Worm (Caenorhabditis elegans) whole organism, early embryonic: Measurements from ENCODE around the gene glo-4.

ENCODE experiments used
- B0310.2 ChIP-seq: sonication (generic microtip); optimal IDR thresholded peaks from 2 replicates; lab custom pipeline; 2016; ENCODE audit warnings: mild to moderate bottlenecking, missing genetic modification characterization, missing compliant biosample characterization
- F13C5.2 ChIP-seq: sonication (generic microtip); optimal IDR thresholded peaks from 2 replicates; lab custom pipeline; 2017; ENCODE audit warnings: mild to moderate bottlenecking, missing genetic modification characterization, inconsistent platforms, missing compliant biosample characterization
- aly-1 ChIP-seq: sonication (generic microtip); optimal IDR thresholded peaks from 2 replicates; lab custom pipeline; 2016; ENCODE audit warnings: missing genetic modification characterization, missing compliant biosample characterization
- ama-1 ChIP-seq: fragments of 150-350 bp; optimal IDR thresholded peaks from 2 replicates; lab custom pipeline; 2014
- ceh-13 ChIP-seq: fragments of 200-800 bp; sonication (Bioruptor generic); optimal IDR thresholded peaks from 2 replicates; lab custom pipeline; 2018; ENCODE audit warnings: mild to moderate bottlenecking, missing genetic modification characterization, missing compliant biosample characterization
- ceh-36 ChIP-seq: sonication (generic microtip); optimal IDR thresholded peaks from 2 replicates; lab custom pipeline; 2016; ENCODE audit warnings: missing genetic modification characterization, inconsistent platforms, missing compliant biosample characterization
- ets-7 ChIP-seq: sonication (generic microtip); optimal IDR thresholded peaks from 2 replicates; lab custom pipeline; 2016; ENCODE audit warnings: missing genotype, missing genetic modification characterization, missing compliant biosample characterization
- flt-1 ChIP-seq: fragments of 200-800 bp; sonication (Bioruptor generic); IDR thresholded peaks from 2 replicates; pipeline ENCODE4 v1.3.6; 2022; ENCODE audit warnings: missing genetic modification characterization, missing compliant biosample characterization
- hmbx-1 ChIP-seq: sonication (generic microtip); optimal IDR thresholded peaks from 2 replicates; lab custom pipeline; 2016; ENCODE audit warnings: mild to moderate bottlenecking, missing genetic modification characterization, missing compliant biosample characterization
- hmg-4 ChIP-seq: fragments of 200-800 bp; sonication (Bioruptor generic); optimal IDR thresholded peaks from 2 replicates; lab custom pipeline; 2018; ENCODE audit warnings: mild to moderate bottlenecking, missing genetic modification characterization, missing compliant biosample characterization
- hnd-1 ChIP-seq: sonication (generic microtip); optimal IDR thresholded peaks from 2 replicates; lab custom pipeline; 2016; ENCODE audit warnings: missing genetic modification characterization, missing compliant biosample characterization
- pes-1 ChIP-seq: fragments of 200-800 bp; sonication (Bioruptor generic); IDR thresholded peaks from 2 replicates; pipeline ENCODE4 v1.3.6; 2022; ENCODE audit warnings: missing genetic modification reagents, missing genetic modification characterization, missing compliant biosample characterization
- scrt-1 ChIP-seq: fragments of 200-800 bp; sonication (Bioruptor generic); IDR thresholded peaks from 2 replicates; pipeline ENCODE4 v1.3.6; 2022; ENCODE audit warnings: missing genetic modification characterization, missing compliant biosample characterization
- sea-1 ChIP-seq: fragments of 200-800 bp; sonication (Bioruptor generic); conservative IDR thresholded peaks from 2 replicates; pipeline ENCODE4 v1.3.6; 2022; ENCODE audit warnings: missing genetic modification characterization, missing compliant biosample characterization
- tbx-11 ChIP-seq: fragments of 200-800 bp; sonication (Bioruptor generic); IDR thresholded peaks from 2 replicates; pipeline ENCODE4 v1.3.6; 2022; ENCODE audit warnings: missing genetic modification characterization, missing compliant biosample characterization
- tbx-37 ChIP-seq: fragments of 200-800 bp; sonication (Bioruptor generic); conservative IDR thresholded peaks from 2 replicates; pipeline ENCODE4 v1.3.6; 2022; ENCODE audit warnings: missing genetic modification reagents, missing genetic modification characterization, missing compliant biosample characterization
- tra-4 ChIP-seq: sonication (generic microtip); optimal IDR thresholded peaks from 2 replicates; lab custom pipeline; 2017; ENCODE audit warnings: missing genetic modification characterization, missing compliant biosample characterization

glo-4 gene

DNA sequence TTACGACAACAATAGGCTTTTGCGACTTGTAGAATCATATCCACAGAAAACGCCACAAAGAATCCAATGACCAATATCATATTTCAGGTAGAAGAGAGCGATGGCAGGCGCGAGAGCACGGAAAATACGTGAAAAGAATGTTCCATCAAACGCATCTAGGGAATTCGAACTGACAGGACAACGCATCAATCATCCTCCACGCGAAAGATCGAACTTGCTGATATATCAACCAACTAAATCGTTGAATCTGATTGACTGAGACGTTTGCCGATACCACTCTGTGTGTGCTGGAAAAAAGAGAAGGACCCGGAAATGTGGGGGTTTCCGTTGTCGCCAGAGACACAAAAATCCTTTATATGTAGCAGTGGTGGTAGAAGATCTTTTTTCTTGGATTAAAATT lies 24.8 kb downstream of the glo-4 start:
- TF ChIP-seq B0310.2 (tag; lab: Kevin White, UChicago) = no peak
- no peak for TF ChIP-seq tbx-37 (GFP tag; lab: Robert Waterston, UW)
- no peak for TF ChIP-seq aly-1 (tag; lab: Kevin White, UChicago)
- TF ChIP-seq tra-4 (tag; lab: Kevin White, UChicago) = no peak
- TF ChIP-seq F13C5.2 (tag; lab: Kevin White, UChicago) = no peak
- TF ChIP-seq sea-1 = no peak
- TF ChIP-seq pes-1 (GFP tag; lab: Robert Waterston, UW) = no peak
- TF ChIP-seq hmbx-1 (tag; lab: Kevin White, UChicago) = no peak
- TF ChIP-seq hmg-4 = no peak
- TF ChIP-seq ets-7 = no peak
- TF ChIP-seq hnd-1 (tag; lab: Kevin White, UChicago) = no peak
- TF ChIP-seq ceh-13 (GFP tag; lab: Kevin White, UChicago) = no peak
- no peak for TF ChIP-seq flt-1
- no peak for TF ChIP-seq tbx-11 (GFP tag; lab: Robert Waterston, UW)

DNA sequence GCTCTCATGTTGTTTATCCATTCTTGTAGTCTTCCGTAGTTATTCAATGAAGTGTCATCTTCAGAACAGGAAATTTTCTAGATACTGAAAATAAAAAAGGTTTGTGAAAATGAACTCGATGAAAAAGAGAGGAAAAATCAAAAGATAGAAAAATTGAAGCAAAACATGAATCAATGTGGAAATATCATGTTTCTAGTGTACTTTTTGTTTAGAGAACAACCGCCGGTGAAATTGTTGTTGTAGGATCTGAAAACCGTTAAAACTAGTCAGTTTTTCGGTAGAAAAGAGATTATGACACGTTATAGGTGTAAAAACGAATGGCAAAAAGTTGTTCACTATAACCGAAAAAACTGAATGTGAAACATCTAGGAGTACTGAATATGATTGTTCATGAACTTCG lies 25.9 kb downstream of the glo-4 start, which contains the start of gene pacs-1:
TSS of gene pacs-1 (minus strand) at position 101 of the 400 bp plus-strand sequence.
- TF ChIP-seq aly-1 (tag; lab: Kevin White, UChicago) = no peak

DNA sequence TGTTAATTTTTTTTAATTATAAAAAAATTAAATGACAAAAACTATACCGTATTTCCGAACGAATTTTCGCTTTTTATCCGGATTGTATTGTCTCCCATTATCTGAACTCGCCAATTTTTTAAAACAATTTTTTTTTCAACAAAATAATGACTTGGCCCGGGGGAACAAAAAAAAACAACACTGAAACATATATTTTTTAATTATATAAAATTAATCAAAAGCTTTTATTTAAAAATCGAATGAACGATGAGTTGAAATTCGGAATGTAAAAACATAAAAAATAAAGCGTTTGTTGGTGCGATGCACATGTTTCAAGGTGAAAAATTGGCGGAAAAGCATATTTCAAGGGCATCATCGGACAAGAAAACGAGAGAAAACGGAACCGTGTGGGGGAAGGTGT lies 29.5 kb downstream of the glo-4 start, which contains the start of gene mdt-27:
TSS of gene mdt-27 (minus strand) at position 101 of the 400 bp plus-strand sequence.
- no peak for TF ChIP-seq B0310.2 (tag; lab: Kevin White, UChicago)
- no peak for TF ChIP-seq scrt-1
- no peak for TF ChIP-seq ets-7
- TF ChIP-seq ceh-36 (tag; lab: Kevin White, UChicago) = no peak
- TF ChIP-seq hmbx-1 (tag; lab: Kevin White, UChicago) = no peak
- TF ChIP-seq ceh-13 (GFP tag; lab: Kevin White, UChicago) = no peak
- TF ChIP-seq ama-1 (lab: Kevin White, UChicago) = no peak
- TF ChIP-seq tbx-11 (GFP tag; lab: Robert Waterston, UW) = no peak
- TF ChIP-seq sea-1 = no peak
- no peak for TF ChIP-seq hmg-4
- no peak for TF ChIP-seq tbx-37 (GFP tag; lab: Robert Waterston, UW)
- TF ChIP-seq tra-4 (tag; lab: Kevin White, UChicago) = no peak
- no peak for TF ChIP-seq aly-1 (tag; lab: Kevin White, UChicago)
- no peak for TF ChIP-seq hnd-1 (tag; lab: Kevin White, UChicago)
- no peak for TF ChIP-seq flt-1

DNA sequence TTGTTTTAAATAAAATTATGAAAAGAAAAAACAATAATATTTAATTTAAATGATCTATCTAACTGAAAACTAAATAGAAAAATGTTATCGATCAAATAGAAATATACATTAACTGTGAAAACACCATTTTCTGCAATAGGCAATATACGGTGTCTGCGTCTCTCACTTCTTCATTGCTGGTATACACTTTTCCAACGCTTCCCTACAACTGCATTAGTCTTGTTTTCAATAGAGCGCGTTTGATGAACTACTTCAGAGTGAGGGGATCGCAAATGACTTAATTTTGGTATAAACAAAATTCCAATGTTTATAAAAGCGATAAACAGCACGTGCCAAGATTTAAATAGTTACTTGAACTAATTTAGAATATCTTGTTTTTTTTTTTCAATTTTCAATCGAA lies 30.5 kb downstream of the glo-4 start:
- TF ChIP-seq scrt-1 (no peak), tbx-37 (GFP tag; lab: Robert Waterston, UW) (no peak), ets-7 (no peak), F13C5.2 (tag; lab: Kevin White, UChicago) (no peak), tbx-11 (GFP tag; lab: Robert Waterston, UW) (no peak), sea-1 (no peak), ceh-13 (GFP tag; lab: Kevin White, UChicago) (no peak), flt-1 (no peak), ama-1 (lab: Kevin White, UChicago) (no peak), hmbx-1 (tag; lab: Kevin White, UChicago) (no peak), aly-1 (tag; lab: Kevin White, UChicago) (no peak), ceh-36 (tag; lab: Kevin White, UChicago) (no peak), B0310.2 (tag; lab: Kevin White, UChicago) (no peak), pes-1 (GFP tag; lab: Robert Waterston, UW) (no peak), tra-4 (tag; lab: Kevin White, UChicago) (no peak), hnd-1 (tag; lab: Kevin White, UChicago) (no peak), hmg-4 (no peak)

DNA sequence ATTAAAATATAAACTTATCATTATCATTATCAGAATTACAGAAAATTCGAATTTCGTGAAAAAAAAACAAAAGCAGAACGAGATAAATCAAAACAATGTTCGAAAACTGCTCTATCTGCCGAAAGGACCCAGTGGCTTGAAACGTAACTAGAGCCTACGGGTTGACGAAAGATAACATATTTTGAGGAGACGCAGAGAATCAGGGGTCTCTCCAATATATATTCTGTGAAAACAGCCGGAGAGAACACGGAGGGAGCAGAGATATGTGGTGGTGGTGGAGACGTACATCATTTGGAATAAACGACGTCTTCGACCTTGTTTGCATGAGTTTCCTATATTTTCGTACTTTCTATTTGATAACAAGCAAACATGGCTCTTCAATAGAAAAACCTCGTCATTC lies 34.1 kb downstream of the glo-4 start:
- no peak for TF ChIP-seq aly-1 (tag; lab: Kevin White, UChicago)
- no peak for TF ChIP-seq B0310.2 (tag; lab: Kevin White, UChicago)
- no peak for TF ChIP-seq tbx-37 (GFP tag; lab: Robert Waterston, UW)
- no peak for TF ChIP-seq ets-7
- TF ChIP-seq ceh-36 (tag; lab: Kevin White, UChicago) = no peak

DNA sequence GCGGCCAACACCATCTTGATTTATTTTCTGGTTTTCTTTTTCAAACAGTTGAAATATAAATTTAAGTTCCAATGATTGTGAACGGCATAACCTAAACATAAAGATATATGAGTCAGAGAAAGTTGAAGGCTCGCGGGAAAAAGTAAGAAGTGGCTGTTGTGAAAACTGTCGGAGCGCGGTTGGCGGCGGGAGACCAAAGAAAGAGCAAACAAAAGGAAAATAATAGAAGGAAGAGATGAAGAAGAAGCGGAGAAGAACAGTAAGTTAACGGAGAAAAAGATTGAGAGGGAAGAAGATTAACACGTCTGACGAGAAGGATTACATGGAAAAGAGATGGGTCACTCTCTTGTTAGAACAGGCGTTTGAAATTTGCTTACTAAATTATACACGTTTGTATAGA lies 35.6 kb downstream of the glo-4 start, which contains the start of gene inx-10:
TSS of gene inx-10 (minus strand) at position 101 of the 400 bp plus-strand sequence.
- TF ChIP-seq tbx-37 (GFP tag; lab: Robert Waterston, UW) = no peak

DNA sequence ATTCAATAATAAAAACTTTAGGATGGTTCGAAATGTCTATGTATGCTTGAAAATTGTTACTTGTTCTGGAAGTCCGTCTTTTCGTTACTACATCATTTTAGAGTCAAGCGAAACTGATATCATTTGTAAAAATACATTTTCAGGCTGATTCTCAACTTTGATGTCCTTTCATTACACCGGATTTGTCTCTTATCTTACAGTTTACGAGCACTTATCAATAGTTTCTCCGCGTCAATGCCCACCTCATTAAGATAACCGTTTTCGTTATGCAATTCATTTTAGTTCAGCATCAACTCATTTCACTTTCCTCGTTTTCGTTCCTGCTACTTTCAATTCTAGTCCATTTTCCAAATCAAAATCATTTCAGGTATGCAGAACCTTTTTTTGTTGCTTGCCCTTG lies 40.3 kb downstream of the glo-4 start, which contains the start of gene asp-2:
TSS of gene asp-2 (plus strand) at position 368 of the 400 bp plus-strand sequence.
- TF ChIP-seq aly-1 (tag; lab: Kevin White, UChicago) (no peak), tbx-37 (GFP tag; lab: Robert Waterston, UW) (no peak), ama-1 (lab: Kevin White, UChicago) (no peak), ceh-36 (tag; lab: Kevin White, UChicago) (no peak), hmg-4 (no peak), hnd-1 (tag; lab: Kevin White, UChicago) (no peak), sea-1 (no peak), flt-1 (no peak), ceh-13 (GFP tag; lab: Kevin White, UChicago) (no peak), scrt-1 (no peak), F13C5.2 (tag; lab: Kevin White, UChicago) (no peak), hmbx-1 (tag; lab: Kevin White, UChicago) (no peak), B0310.2 (tag; lab: Kevin White, UChicago) (no peak), tra-4 (tag; lab: Kevin White, UChicago) (no peak), tbx-11 (GFP tag; lab: Robert Waterston, UW) (no peak), pes-1 (GFP tag; lab: Robert Waterston, UW) (no peak), ets-7 (no peak)

DNA sequence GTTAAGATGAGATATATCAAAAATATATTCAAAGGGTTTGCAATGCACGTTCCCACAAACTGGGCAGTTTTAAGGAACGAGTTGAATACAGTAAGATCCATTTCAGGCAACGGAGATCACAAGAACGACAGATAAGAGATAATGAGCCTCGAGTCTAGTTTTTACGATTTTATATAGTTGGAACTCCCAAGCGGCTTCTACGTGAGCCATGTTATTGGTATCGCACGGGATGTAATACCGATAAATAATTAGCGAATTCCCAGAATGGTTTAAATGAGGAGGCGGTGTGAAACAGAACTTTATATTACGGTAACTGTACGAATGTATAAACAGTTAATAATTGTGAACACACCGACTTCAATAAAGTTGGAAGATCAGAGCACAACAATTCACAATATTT lies 44.1 kb downstream of the glo-4 start, which contains the start of gene str-177:
TSS of gene str-177 (minus strand) at position 101 of the 400 bp plus-strand sequence.
- no peak for TF ChIP-seq tra-4 (tag; lab: Kevin White, UChicago)
- no peak for TF ChIP-seq ceh-36 (tag; lab: Kevin White, UChicago)
- TF ChIP-seq ets-7 = no peak
- no peak for TF ChIP-seq aly-1 (tag; lab: Kevin White, UChicago)
- no peak for TF ChIP-seq B0310.2 (tag; lab: Kevin White, UChicago)
- no peak for TF ChIP-seq scrt-1
